Fruit fly (Drosophila melanogaster) whole organism, wandering third instar larva: ENCODE results near the gene UQCR-14.

Source experiments
- HLH106 ChIP-seq: fragments of 200-800 bp; optimal IDR thresholded peaks from 3 replicates; lab custom pipeline; 2019; ENCODE audit warnings: missing biosample characterization, mild to moderate bottlenecking, missing genetic modification characterization, moderate library complexity
- Hr78 ChIP-seq: fragments of >200 bp; optimal IDR thresholded peaks from 2 replicates; lab custom pipeline; 2017; ENCODE audit warnings: missing biosample characterization, missing genetic modification characterization
- Jra ChIP-seq: sonication (Bioruptor generic); optimal IDR thresholded peaks from 2 replicates; lab custom pipeline; 2016; ENCODE audit warnings: missing biosample characterization, missing genetic modification characterization
- OdsH ChIP-seq: fragments of 200-800 bp; sonication (Bioruptor generic); optimal IDR thresholded peaks from 2 replicates; lab custom pipeline; 2016; ENCODE audit warnings: missing biosample characterization, mild to moderate bottlenecking, missing genetic modification characterization
- Sp1 ChIP-seq: fragments of 200-800 bp; sonication (Bioruptor generic); optimal IDR thresholded peaks from 3 replicates; lab custom pipeline; 2019; ENCODE audit warnings: missing biosample characterization, mild to moderate bottlenecking, missing genetic modification characterization, moderate library complexity
- Vsx2 ChIP-seq: fragments of 200-300, 225-300 bp; sonication (Bioruptor generic); optimal IDR thresholded peaks from 2 replicates; lab custom pipeline; 2018; ENCODE audit warnings: missing biosample characterization, missing genetic modification characterization; ENCODE audit not compliant: partially characterized antibody
- dmrt93B ChIP-seq: fragments of 200-800 bp; sonication (Bioruptor generic); optimal IDR thresholded peaks from 2 replicates; lab custom pipeline; 2018; ENCODE audit warnings: missing biosample characterization, mild to moderate bottlenecking, missing genetic modification characterization
- ey ChIP-seq: fragments of 200-800 bp; sonication (Bioruptor generic); optimal IDR thresholded peaks from 2 replicates; lab custom pipeline; 2016; ENCODE audit warnings: missing biosample characterization, missing genetic modification characterization
- h ChIP-seq: fragments of 200-800 bp; sonication (Bioruptor generic); optimal IDR thresholded peaks from 3 replicates; lab custom pipeline; 2016; ENCODE audit warnings: missing biosample characterization, mild to moderate bottlenecking, missing genetic modification characterization
- rgr ChIP-seq: fragments of 200-800 bp; sonication (Bioruptor generic); optimal IDR thresholded peaks from 3 replicates; lab custom pipeline; 2016; ENCODE audit warnings: missing biosample characterization, mild to moderate bottlenecking, missing genetic modification characterization
- sage ChIP-seq: fragments of 200-800 bp; sonication (Bioruptor generic); optimal IDR thresholded peaks from 2 replicates; lab custom pipeline; 2016; ENCODE audit warnings: missing biosample characterization, mild to moderate bottlenecking, missing genetic modification characterization

DNA sequence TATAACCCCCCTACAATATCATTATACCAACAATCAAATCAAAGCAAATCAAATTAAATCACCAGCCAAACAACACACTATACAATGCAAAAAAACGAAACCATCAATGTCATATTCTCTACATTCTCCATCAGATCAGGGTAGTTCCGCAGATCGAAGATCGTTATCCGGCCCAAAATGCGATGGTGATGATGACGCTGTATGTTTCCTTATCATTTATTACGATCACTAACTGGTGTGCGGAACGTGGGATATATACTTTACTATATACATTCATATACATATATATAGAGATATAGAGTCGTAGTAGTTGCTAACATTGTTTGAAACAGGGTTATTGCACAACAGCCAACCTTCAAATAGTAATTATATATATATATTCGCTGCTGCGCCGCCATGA, 4.8 kb upstream of the UQCR-14 start:
- TF ChIP-seq HLH106 (no peak), rgr (GFP tag; lab: Kevin White, UChicago) (no peak), h (GFP tag; lab: Kevin White, UChicago) (no peak), Vsx2 (no peak), sage (GFP tag; lab: Kevin White, UChicago) (no peak), dmrt93B (no peak), Hr78 (GFP tag; lab: Kevin White, UChicago) (no peak), Sp1 (GFP tag; lab: Kevin White, UChicago) (no peak), ey (GFP tag; lab: Kevin White, UChicago) (no peak), OdsH (GFP tag; lab: Kevin White, UChicago) (no peak), Jra (GFP tag; lab: Kevin White, UChicago) (no peak)
